Fruit fly (Drosophila melanogaster): Measurements from ENCODE around the gene CG6790.

DNA sequence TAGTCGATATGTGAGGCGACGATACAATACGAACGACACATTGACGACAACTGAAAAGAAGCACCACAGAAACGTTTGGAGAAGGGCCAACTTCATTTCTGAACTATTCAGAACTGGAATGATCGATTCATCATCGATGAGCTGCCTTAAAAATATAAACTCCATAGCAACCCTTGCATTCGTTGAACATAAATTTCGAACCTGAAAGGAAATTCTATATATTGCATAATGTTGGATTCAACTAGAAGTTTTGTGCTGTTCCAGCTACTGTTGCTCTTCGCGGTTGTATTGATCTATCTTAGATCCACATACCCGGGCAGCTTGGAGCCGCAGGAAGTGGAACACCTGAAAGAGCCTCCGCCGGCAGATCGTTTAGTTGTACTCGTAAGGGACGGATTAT lies at the start of gene CG6790, which contains the start of gene CG5342:
- TF ChIP-seq Mnt (GFP tag; optimal IDR thresholded peaks at IDR 0.05) (no peak), tj (GFP tag; optimal IDR thresholded peaks at IDR 0.05) (no peak), Hr96 (GFP tag; optimal IDR thresholded peaks at IDR 0.05) (no peak), CG11617 (GFP tag; optimal IDR thresholded peaks at IDR 0.05) (no peak), Clk (GFP tag; optimal IDR thresholded peaks at IDR 0.05) (no peak), CG1620 (GFP tag; optimal IDR thresholded peaks at IDR 0.05) (no peak), CG5204 (GFP tag; optimal IDR thresholded peaks at IDR 0.05) (no peak), pad (GFP tag; optimal IDR thresholded peaks at IDR 0.05) (no peak)
